Fruit fly (Drosophila melanogaster) whole organism, embryonic: Measurements from ENCODE around the gene pix.

Source experiments
- Blimp-1 ChIP-seq: fragments of 200-800 bp; sonication (Bioruptor generic); optimal IDR thresholded peaks from 3 replicates; lab custom pipeline; 2018; ENCODE audit warnings: missing biosample characterization, missing genetic modification characterization, mild to moderate bottlenecking, moderate library complexity, missing genetic modification reagents
- CG12104 ChIP-seq: fragments of 200-800 bp; sonication (Bioruptor generic); optimal IDR thresholded peaks from 3 replicates; lab custom pipeline; 2016; ENCODE audit warnings: missing biosample characterization, missing genetic modification characterization
- CG13287 ChIP-seq: fragments of 200-800 bp; sonication (Bioruptor generic); IDR thresholded peaks from 2 replicates; pipeline ENCODE4 v1.3.6; 2022; ENCODE audit warnings: missing biosample characterization, missing genetic modification characterization; ENCODE audit not compliant: partially characterized antibody
- CG6175 ChIP-seq: fragments of 200-800 bp; sonication (Bioruptor generic); IDR thresholded peaks from 3 replicates; pipeline ENCODE4 v1.3.6; 2022; ENCODE audit warnings: missing biosample characterization, missing genetic modification characterization
- CG6791 ChIP-seq: fragments of 200-800 bp; sonication (Bioruptor generic); IDR thresholded peaks from 3 replicates; pipeline ENCODE4 v1.3.6; 2022; ENCODE audit warnings: missing biosample characterization, missing genetic modification characterization; ENCODE audit not compliant: partially characterized antibody
- Dll ChIP-seq: fragments of 200-800 bp; sonication (Bioruptor generic); IDR thresholded peaks from 4 replicates; pipeline ENCODE4 v1.3.6; 2022; ENCODE audit warnings: missing biosample characterization, missing genetic modification characterization; ENCODE audit not compliant: partially characterized antibody
- Hand ChIP-seq: fragments of 200-800 bp; sonication (Bioruptor generic); optimal IDR thresholded peaks from 2 replicates; lab custom pipeline; 2017; ENCODE audit warnings: mild to moderate bottlenecking, missing biosample characterization, missing genetic modification reagents, missing genetic modification characterization
- Mes4 ChIP-seq: fragments of 200-800 bp; sonication (Bioruptor generic); optimal IDR thresholded peaks from 2 replicates; lab custom pipeline; 2016; ENCODE audit warnings: missing biosample characterization, missing genetic modification characterization
- NfI ChIP-seq: fragments of 200-800 bp; sonication (Bioruptor generic); optimal IDR thresholded peaks from 3 replicates; lab custom pipeline; 2018; ENCODE audit warnings: missing biosample characterization, mild to moderate bottlenecking, missing genetic modification characterization, moderate library complexity
- crp ChIP-seq, 2 experiments: fragments of 200-800 bp; sonication (Bioruptor generic); optimal IDR thresholded peaks; 2 replicates in 1 of 2; 3 replicates in 1 of 2; lab custom pipeline; 2017; ENCODE audit warnings: missing biosample characterization in 2 of 2, missing genetic modification characterization in 2 of 2, mild to moderate bottlenecking in 1 of 2, moderate library complexity in 1 of 2
- gro ChIP-seq: fragments of 200-800 bp; sonication (Bioruptor generic); optimal IDR thresholded peaks from 2 replicates; lab custom pipeline; 2016; ENCODE audit warnings: missing biosample characterization, missing genetic modification characterization
- usp ChIP-seq: fragments of >200 bp; optimal IDR thresholded peaks from 2 replicates; lab custom pipeline; 2017; ENCODE audit warnings: missing biosample characterization, missing genetic modification characterization

DNA sequence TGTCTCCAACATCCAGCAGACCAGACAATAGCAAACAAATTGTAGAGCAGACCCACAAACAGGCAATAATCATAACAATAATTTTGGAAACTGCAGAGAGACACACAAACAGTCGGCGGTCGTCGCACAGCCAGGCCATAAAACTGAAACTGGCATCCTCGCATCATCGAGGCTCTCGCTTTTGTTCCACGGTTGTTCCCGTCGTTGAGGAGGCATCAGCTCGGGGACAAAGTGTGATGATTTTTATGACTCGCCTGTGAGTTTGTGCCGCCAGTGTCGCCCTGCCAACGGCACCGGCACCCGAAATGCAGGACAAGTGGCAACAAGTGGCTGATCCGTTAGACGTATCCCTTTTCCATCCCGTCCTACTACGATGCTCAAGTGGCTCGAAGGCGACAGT lies 28.8 kb upstream of the pix start:
- no peak for TF ChIP-seq Mes4 (GFP tag; lab: Kevin White, UChicago)
- TF ChIP-seq CG13287 (GFP tag; lab: Robert Waterston, UW) = no peak
- TF ChIP-seq CG6175 (GFP tag; lab: Robert Waterston, UW) = no peak
- no peak for TF ChIP-seq crp (GFP tag; optimal IDR thresholded peaks at IDR 0.05; lab: Kevin White, UChicago)
- TF ChIP-seq Blimp-1 = no peak
- no peak for TF ChIP-seq NfI (GFP tag; lab: Kevin White, UChicago)
- no peak for TF ChIP-seq CG12104 (GFP tag; lab: Kevin White, UChicago)
- TF ChIP-seq Hand (GFP tag; lab: Kevin White, UChicago) = no peak
- no peak for TF ChIP-seq CG6791 (GFP tag; lab: Robert Waterston, UW)
- no peak for TF ChIP-seq gro (GFP tag; lab: Kevin White, UChicago)
- no peak for TF ChIP-seq usp (GFP tag; lab: Kevin White, UChicago)
- no peak for TF ChIP-seq Dll (GFP tag; lab: Robert Waterston, UW)
